Fruit fly (Drosophila melanogaster): ENCODE measurements around the gene CG14712.
A peak's percentile ranks its signal among the peaks of the same experiment; 100 is the strongest.

Gene CG14712

DNA sequence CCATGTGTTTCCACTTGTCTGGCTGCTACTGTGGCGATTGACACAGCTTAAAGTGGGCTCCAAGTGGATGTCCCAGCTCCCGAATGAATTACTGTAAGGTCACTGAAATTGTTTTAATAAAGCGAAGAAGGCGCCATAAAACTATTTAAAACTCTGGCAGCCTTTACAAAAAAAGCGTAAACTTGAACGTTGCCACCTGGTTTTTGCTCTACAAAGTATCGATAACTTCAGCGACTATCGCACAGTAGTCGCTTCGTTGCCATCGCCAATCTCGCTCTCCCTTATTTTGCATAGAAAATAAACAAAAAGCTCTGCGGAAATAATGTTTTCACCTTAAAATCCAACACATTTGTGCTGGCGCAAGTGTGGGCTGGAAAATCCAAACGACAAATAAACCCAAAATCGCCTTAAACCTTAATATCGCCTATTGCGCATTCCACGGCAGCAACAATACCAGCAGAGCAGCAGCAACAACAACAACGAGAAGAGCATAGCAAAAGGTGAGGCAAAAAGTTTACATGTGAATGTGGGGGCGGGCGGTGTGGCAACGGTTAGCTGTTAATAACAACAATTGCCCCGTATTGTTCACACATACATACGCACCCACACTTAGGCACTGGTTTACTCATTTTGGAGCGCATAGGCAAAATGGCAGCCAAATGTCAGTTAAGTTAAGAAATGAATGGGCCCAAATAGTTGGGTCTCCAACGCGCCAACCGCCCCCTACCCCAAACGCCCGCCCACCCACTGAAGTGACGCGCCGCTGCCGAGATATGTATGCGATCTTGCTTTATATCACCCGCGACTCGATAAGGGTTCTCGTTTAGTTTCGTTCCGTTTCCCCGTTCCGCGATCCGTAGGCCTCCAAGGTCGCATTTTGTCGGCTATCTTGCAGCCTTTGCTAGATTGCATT is 47.0 kb upstream of the CG14712 start, which contains the start of gene wkd (continued):
- TF ChIP-seq mirr (GFP tag; optimal IDR thresholded peaks at IDR 0.05): peak; percentile 4
- TF ChIP-seq Kr (GFP tag; optimal IDR thresholded peaks at IDR 0.05): no peak
- no peak for TF ChIP-seq bsh (GFP tag; optimal IDR thresholded peaks at IDR 0.05)
- TF ChIP-seq ind (GFP tag; optimal IDR thresholded peaks at IDR 0.05): no peak
- TF ChIP-seq CG12104 (GFP tag; optimal IDR thresholded peaks at IDR 0.05): no peak
- TF ChIP-seq CG17385 (GFP tag; optimal IDR thresholded peaks at IDR 0.05): no peak
- TF ChIP-seq schlank (tag; optimal IDR thresholded peaks at IDR 0.05): no peak
- peak; percentile 70 for TF ChIP-seq trem (tag; optimal IDR thresholded peaks at IDR 0.05)
- no peak for TF ChIP-seq slou (GFP tag; optimal IDR thresholded peaks at IDR 0.05)
- peak; percentile 86 for TF ChIP-seq Scr (GFP tag; IDR thresholded peaks at IDR 0.05; ENCODE audit: partially characterized antibody)
- TF ChIP-seq phol (tag; optimal IDR thresholded peaks at IDR 0.05): peak; percentile 26
- TF ChIP-seq pfk (GFP tag; optimal IDR thresholded peaks at IDR 0.05): peak; percentile 96
- TF ChIP-seq tup (GFP tag; optimal IDR thresholded peaks at IDR 0.05): no peak
- peak; percentile 89 for TF ChIP-seq amos (GFP tag; IDR thresholded peaks at IDR 0.05; ENCODE audit: partially characterized antibody)
- TF ChIP-seq fd102C (GFP tag; optimal IDR thresholded peaks at IDR 0.05): no peak
- no peak for TF ChIP-seq Deaf1 (tag; optimal IDR thresholded peaks at IDR 0.05)
- peak; percentile 88 for TF ChIP-seq Opbp (GFP tag; IDR thresholded peaks at IDR 0.05; ENCODE audit: partially characterized antibody)
- peak; percentile 47 for TF ChIP-seq ftz-f1 (GFP tag; optimal IDR thresholded peaks at IDR 0.05)
- peak; percentile 1 for TF ChIP-seq HLH54F (GFP tag; optimal IDR thresholded peaks at IDR 0.05)
- TF ChIP-seq sr (GFP tag; IDR thresholded peaks at IDR 0.05): peak; percentile 69; the same call in 2 of the 3 replicates
- peak; percentile 83 for TF ChIP-seq CG16813 (GFP tag; IDR thresholded peaks at IDR 0.05; ENCODE audit: partially characterized antibody)
- TF ChIP-seq dm (GFP tag; optimal IDR thresholded peaks at IDR 0.05): peak; percentile 41
- TF ChIP-seq hkb (optimal IDR thresholded peaks at IDR 0.05): no peak
- TF ChIP-seq hkb (GFP tag; IDR thresholded peaks at IDR 0.05): peak; percentile 32; the same call in 1 of the 2 replicates
- TF ChIP-seq CG17361 (GFP tag; IDR thresholded peaks at IDR 0.05): peak; percentile 25; the same call in 1 of the 3 replicates
- TF ChIP-seq CG13775 (GFP tag; optimal IDR thresholded peaks at IDR 0.05): no peak
- TF ChIP-seq CG18619 (GFP tag; optimal IDR thresholded peaks at IDR 0.05): no peak
- TF ChIP-seq sc (optimal IDR thresholded peaks at IDR 0.05): no peak
- TF ChIP-seq sc (GFP tag; optimal IDR thresholded peaks at IDR 0.05): no peak
- peak; percentile 6 for TF ChIP-seq CG8944 (GFP tag; optimal IDR thresholded peaks at IDR 0.05)
- TF ChIP-seq GATAe (GFP tag; conservative IDR thresholded peaks at IDR 0.05): peak; percentile 29; the same call in 1 of the 2 replicates
- TF ChIP-seq emc (GFP tag; optimal IDR thresholded peaks at IDR 0.05): no peak
- peak; percentile 4 for TF ChIP-seq CG7987 (GFP tag; optimal IDR thresholded peaks at IDR 0.05)
- peak; percentile 37 for TF ChIP-seq her (GFP tag; optimal IDR thresholded peaks at IDR 0.05)
- peak; percentile 79 for TF ChIP-seq Sin3A (optimal IDR thresholded peaks at IDR 0.05)
- no peak for TF ChIP-seq bcd (GFP tag; optimal IDR thresholded peaks at IDR 0.05)
- peak; percentile 77 for TF ChIP-seq MESR4 (GFP tag; optimal IDR thresholded peaks at IDR 0.05)
- TF ChIP-seq gce (GFP tag; IDR thresholded peaks at IDR 0.05): no peak
- 0 out of 2 replicates have a peak, but pooled peaks have one; percentile 31 for TF ChIP-seq sob (GFP tag; IDR thresholded peaks at IDR 0.05)
- peak; percentile 41 for TF ChIP-seq HmgZ (tag; optimal IDR thresholded peaks at IDR 0.05)
- TF ChIP-seq kni (GFP tag; optimal IDR thresholded peaks at IDR 0.05): peak; percentile 40
- no peak for TF ChIP-seq al (GFP tag; IDR thresholded peaks at IDR 0.05)
- peak; percentile 81 for TF ChIP-seq hbn (GFP tag; IDR thresholded peaks at IDR 0.05; ENCODE audit: partially characterized antibody)
- peak; percentile 49; the same call in 1 of the 2 replicates for TF ChIP-seq Adf1 (GFP tag; IDR thresholded peaks at IDR 0.05)
- TF ChIP-seq tio (GFP tag; optimal IDR thresholded peaks at IDR 0.05): no peak
- 0 out of 3 replicates have a peak, but pooled peaks have one; percentile 20 for TF ChIP-seq row (GFP tag; IDR thresholded peaks at IDR 0.05)
- peak; percentile 78 for TF ChIP-seq inv (GFP tag; IDR thresholded peaks at IDR 0.05; ENCODE audit: partially characterized antibody)
- TF ChIP-seq zen2 (GFP tag; IDR thresholded peaks at IDR 0.05; ENCODE audit: partially characterized antibody): peak; percentile 72

All from whole organism, embryonic.